Fruit fly (Drosophila melanogaster) whole organism, embryonic: Measurements from ENCODE around the gene Ptpmeg2.

Experiments used
- ATbp ChIP-seq: fragments of 200-800 bp; sonication (Bioruptor generic); optimal IDR thresholded peaks from 2 replicates; lab custom pipeline; 2017; ENCODE audit warnings: missing biosample characterization, mild to moderate bottlenecking, missing genetic modification characterization, missing genetic modification reagents
- Bgb ChIP-seq: fragments of 200-800 bp; sonication (Bioruptor generic); IDR thresholded peaks from 2 replicates; pipeline ENCODE4 v1.3.6; 2022; ENCODE audit warnings: missing biosample characterization, missing genetic modification characterization; ENCODE audit not compliant: partially characterized antibody
- Bteb2 ChIP-seq: fragments of 200-800 bp; sonication (Bioruptor generic); optimal IDR thresholded peaks from 2 replicates; lab custom pipeline; 2016; ENCODE audit warnings: missing biosample characterization, missing genetic modification characterization
- CG1024 ChIP-seq: fragments of 200-800 bp; sonication (Bioruptor generic); IDR thresholded peaks from 2 replicates; pipeline ENCODE4 v1.3.6; 2022; ENCODE audit warnings: missing biosample characterization, missing genetic modification characterization
- CG11504 ChIP-seq: fragments of 200-800 bp; sonication (Bioruptor generic); optimal IDR thresholded peaks from 3 replicates; lab custom pipeline; 2019; ENCODE audit warnings: missing biosample characterization, mild to moderate bottlenecking, missing genetic modification characterization, moderate library complexity
- CG11695 ChIP-seq: fragments of 200-800 bp; sonication (Bioruptor generic); IDR thresholded peaks from 3 replicates; pipeline ENCODE4 v1.3.6; 2022; ENCODE audit warnings: missing biosample characterization, missing genetic modification characterization
- CG12104 ChIP-seq: fragments of 200-800 bp; sonication (Bioruptor generic); optimal IDR thresholded peaks from 3 replicates; lab custom pipeline; 2016; ENCODE audit warnings: missing biosample characterization, missing genetic modification characterization
- CG1233 ChIP-seq: fragments of 200-800 bp; sonication (Bioruptor generic); optimal IDR thresholded peaks from 4 replicates; lab custom pipeline; 2018; ENCODE audit warnings: missing biosample characterization, mild to moderate bottlenecking, missing genetic modification characterization
- CG12769 ChIP-seq: fragments of 200-800 bp; sonication (Bioruptor generic); optimal IDR thresholded peaks from 2 replicates; lab custom pipeline; 2019; ENCODE audit warnings: missing biosample characterization, mild to moderate bottlenecking, missing genetic modification characterization, moderate library complexity
- CG13123 ChIP-seq: fragments of 200-800 bp; sonication (Bioruptor generic); optimal IDR thresholded peaks from 2 replicates; lab custom pipeline; 2016; ENCODE audit warnings: missing biosample characterization, missing genetic modification characterization
- CG13287 ChIP-seq: fragments of 200-800 bp; sonication (Bioruptor generic); IDR thresholded peaks from 2 replicates; pipeline ENCODE4 v1.3.6; 2022; ENCODE audit warnings: missing biosample characterization, missing genetic modification characterization; ENCODE audit not compliant: partially characterized antibody
- CG15479 ChIP-seq: fragments of 200-800 bp; sonication (Bioruptor generic); optimal IDR thresholded peaks from 3 replicates; lab custom pipeline; 2019; ENCODE audit warnings: missing biosample characterization, mild to moderate bottlenecking, missing genetic modification characterization, moderate library complexity
- CG15696 ChIP-seq: fragments of 200-800 bp; sonication (Bioruptor generic); optimal IDR thresholded peaks from 2 replicates; lab custom pipeline; 2019; ENCODE audit warnings: missing biosample characterization, mild to moderate bottlenecking, missing genetic modification characterization, moderate library complexity
- CG17385 ChIP-seq: fragments of 200-800 bp; sonication (Bioruptor generic); optimal IDR thresholded peaks from 3 replicates; lab custom pipeline; 2018; ENCODE audit warnings: missing biosample characterization, mild to moderate bottlenecking, missing genetic modification characterization
- CG18011 ChIP-seq: fragments of 200-800 bp; sonication (Bioruptor generic); optimal IDR thresholded peaks from 2 replicates; lab custom pipeline; 2017; ENCODE audit warnings: missing biosample characterization, missing genetic modification characterization, mild to moderate bottlenecking, moderate library complexity, missing genotype
- CG3407 ChIP-seq: fragments of 200-800 bp; sonication (Bioruptor generic); optimal IDR thresholded peaks from 2 replicates; lab custom pipeline; 2018; ENCODE audit warnings: missing biosample characterization, mild to moderate bottlenecking, missing genetic modification characterization
- CG4360 ChIP-seq: fragments of 200-800 bp; sonication (Bioruptor generic); IDR thresholded peaks from 2 replicates; pipeline ENCODE4 v1.3.6; 2022; ENCODE audit warnings: missing biosample characterization, missing genetic modification characterization
- CG7928 ChIP-seq: fragments of 200-800 bp; sonication (Bioruptor generic); optimal IDR thresholded peaks from 2 replicates; lab custom pipeline; 2017; ENCODE audit warnings: missing biosample characterization, mild to moderate bottlenecking, missing genetic modification characterization
- CG8359 ChIP-seq: fragments of 200-800 bp; sonication (Bioruptor generic); optimal IDR thresholded peaks from 2 replicates; lab custom pipeline; 2017; ENCODE audit warnings: missing biosample characterization, mild to moderate bottlenecking, missing genetic modification characterization, borderline replicate concordance
- Chrac-16 ChIP-seq: fragments of 200-800 bp; sonication (Bioruptor generic); optimal IDR thresholded peaks from 3 replicates; lab custom pipeline; 2016; ENCODE audit warnings: missing biosample characterization, missing genetic modification characterization
- CkIIα-i1 ChIP-seq: fragments of 200-800 bp; sonication (Bioruptor generic); IDR thresholded peaks from 2 replicates; pipeline ENCODE4 v1.3.6; 2022; ENCODE audit warnings: missing biosample characterization, missing genetic modification characterization
- CoRest ChIP-seq: fragments of 200-800 bp; sonication (Bioruptor generic); optimal IDR thresholded peaks from 3 replicates; lab custom pipeline; 2018; ENCODE audit warnings: missing biosample characterization, mild to moderate bottlenecking, missing genetic modification characterization, moderate library complexity
- Doc2 ChIP-seq: fragments of 200-800 bp; sonication (Bioruptor generic); IDR thresholded peaks from 2 replicates; pipeline ENCODE4 v1.3.6; 2022; ENCODE audit warnings: missing biosample characterization, missing genetic modification characterization
- Doc3 ChIP-seq: fragments of 200-800 bp; sonication (Bioruptor generic); IDR thresholded peaks from 3 replicates; pipeline ENCODE4 v1.3.6; 2022; ENCODE audit warnings: missing biosample characterization, missing genetic modification characterization; ENCODE audit not compliant: partially characterized antibody
- Gug ChIP-seq: fragments of 200-800 bp; sonication (Bioruptor generic); IDR thresholded peaks from 4 replicates; pipeline ENCODE4 v1.3.6; 2022; ENCODE audit warnings: missing biosample characterization, missing genetic modification characterization
- H15 ChIP-seq: fragments of 200-800 bp; sonication (Bioruptor generic); IDR thresholded peaks from 3 replicates; pipeline ENCODE4 v1.3.6; 2022; ENCODE audit warnings: missing biosample characterization, missing genetic modification characterization
- HLHmδ ChIP-seq: fragments of 200-800 bp; sonication (Bioruptor generic); optimal IDR thresholded peaks from 2 replicates; lab custom pipeline; 2018; ENCODE audit warnings: missing biosample characterization, mild to moderate bottlenecking, missing genetic modification characterization, moderate library complexity
- Opbp ChIP-seq: fragments of 200-800 bp; sonication (Bioruptor generic); IDR thresholded peaks from 3 replicates; pipeline ENCODE4 v1.3.6; 2022; ENCODE audit warnings: missing biosample characterization, missing genetic modification characterization; ENCODE audit not compliant: partially characterized antibody
- Optix ChIP-seq: fragments of 200-800 bp; sonication (Bioruptor generic); IDR thresholded peaks from 3 replicates; pipeline ENCODE4 v1.3.6; 2022; ENCODE audit warnings: missing biosample characterization, missing genetic modification characterization
- Sox102F ChIP-seq: fragments of 200-800 bp; sonication (Bioruptor generic); optimal IDR thresholded peaks from 2 replicates; lab custom pipeline; 2018; ENCODE audit warnings: missing biosample characterization, mild to moderate bottlenecking, missing genetic modification characterization, moderate library complexity
- ab ChIP-seq: fragments of 200-800 bp; sonication (Bioruptor generic); optimal IDR thresholded peaks from 2 replicates; lab custom pipeline; 2016; ENCODE audit warnings: missing biosample characterization, missing genetic modification characterization
- ash1 ChIP-seq: fragments of 200-800 bp; sonication (Bioruptor generic); optimal IDR thresholded peaks from 2 replicates; lab custom pipeline; 2018; ENCODE audit warnings: missing biosample characterization, mild to moderate bottlenecking, missing genetic modification characterization
- ato ChIP-seq: fragments of 200-800 bp; sonication (Bioruptor generic); IDR thresholded peaks from 2 replicates; pipeline ENCODE4 v1.3.6; 2022; ENCODE audit warnings: missing biosample characterization, missing genetic modification characterization; ENCODE audit not compliant: partially characterized antibody
- az2 ChIP-seq: fragments of 200-800 bp; sonication (Bioruptor generic); optimal IDR thresholded peaks from 3 replicates; lab custom pipeline; 2016; ENCODE audit warnings: missing biosample characterization, missing genetic modification characterization
- bcd ChIP-seq: fragments of 200-800 bp; sonication (Bioruptor generic); optimal IDR thresholded peaks from 2 replicates; lab custom pipeline; 2017; ENCODE audit warnings: missing biosample characterization, mild to moderate bottlenecking, missing genetic modification characterization
- crc ChIP-seq: fragments of 200-800 bp; sonication (Bioruptor generic); optimal IDR thresholded peaks from 2 replicates; lab custom pipeline; 2016; ENCODE audit warnings: missing biosample characterization, missing genetic modification characterization
- dm ChIP-seq: fragments of 200-800 bp; sonication (Bioruptor generic); optimal IDR thresholded peaks from 3 replicates; lab custom pipeline; 2016; ENCODE audit warnings: missing biosample characterization, missing genetic modification characterization
- fd64A ChIP-seq: fragments of 200-800 bp; sonication (Bioruptor generic); optimal IDR thresholded peaks from 3 replicates; lab custom pipeline; 2018; ENCODE audit warnings: missing biosample characterization, mild to moderate bottlenecking, missing genetic modification characterization
- fru ChIP-seq: fragments of >200 bp; optimal IDR thresholded peaks from 2 replicates; lab custom pipeline; 2017
- gem ChIP-seq: fragments of 200-800 bp; sonication (Bioruptor generic); optimal IDR thresholded peaks from 2 replicates; lab custom pipeline; 2019; ENCODE audit warnings: missing biosample characterization, mild to moderate bottlenecking, missing genetic modification characterization, moderate library complexity
- jigr1 ChIP-seq: fragments of 200-800 bp; sonication (Bioruptor generic); IDR thresholded peaks from 3 replicates; pipeline ENCODE4 v1.3.6; 2022; ENCODE audit warnings: missing biosample characterization, missing genetic modification characterization
- nerfin-1 ChIP-seq: fragments of 200-800 bp; sonication (Bioruptor generic); optimal IDR thresholded peaks from 3 replicates; lab custom pipeline; 2019; ENCODE audit warnings: missing biosample characterization, mild to moderate bottlenecking, missing genetic modification characterization, moderate library complexity
- nmo ChIP-seq: fragments of 200-800 bp; sonication (Bioruptor generic); optimal IDR thresholded peaks from 2 replicates; lab custom pipeline; 2018; ENCODE audit warnings: missing biosample characterization, mild to moderate bottlenecking, missing genetic modification characterization, moderate library complexity
- onecut ChIP-seq: fragments of 200-800 bp; sonication (Bioruptor generic); IDR thresholded peaks from 2 replicates; pipeline ENCODE4 v1.3.6; 2022; ENCODE audit warnings: missing biosample characterization, missing genetic modification characterization
- phol ChIP-seq: fragments of 200-800 bp; sonication (Bioruptor generic); optimal IDR thresholded peaks from 3 replicates; lab custom pipeline; 2018; ENCODE audit warnings: missing biosample characterization, mild to moderate bottlenecking, missing genetic modification characterization, moderate library complexity
- sc ChIP-seq, 3 experiments: fragments of >200 bp in 2 of 3; fragments of 200-800 bp in 1 of 3; sonication (Bioruptor generic) in 1 of 3; optimal IDR thresholded peaks; 2 replicates in 2 of 3; 3 replicates in 1 of 3; lab custom pipeline; 2017; ENCODE audit warnings: mild to moderate bottlenecking in 1 of 3, missing biosample characterization in 1 of 3, missing genetic modification characterization in 1 of 3, missing genetic modification reagents in 1 of 3
- seq ChIP-seq: fragments of 200-800 bp; sonication (Bioruptor generic); IDR thresholded peaks from 2 replicates; pipeline ENCODE4 v1.3.6; 2022; ENCODE audit warnings: missing biosample characterization, missing genetic modification characterization
- ssp ChIP-seq: fragments of 200-800 bp; sonication (Bioruptor generic); IDR thresholded peaks from 2 replicates; pipeline ENCODE4 v1.3.6; 2022; ENCODE audit warnings: missing biosample characterization, missing genetic modification characterization
- tll ChIP-seq, 2 experiments: fragments of 200-800 bp in 1 of 2; fragments of >200 bp in 1 of 2; sonication (Bioruptor generic) in 1 of 2; optimal IDR thresholded peaks; 2 replicates each; lab custom pipeline; 2017 to 2019; ENCODE audit warnings: missing biosample characterization in 2 of 2, missing genetic modification characterization in 2 of 2, mild to moderate bottlenecking in 1 of 2, moderate library complexity in 1 of 2
- unpg ChIP-seq: fragments of 200-800 bp; sonication (Bioruptor generic); optimal IDR thresholded peaks from 3 replicates; lab custom pipeline; 2018; ENCODE audit warnings: missing biosample characterization, mild to moderate bottlenecking, missing genetic modification characterization, moderate library complexity

The Ptpmeg2 gene

dm6 chrX:9664426-9664825 lies 5.5 kb upstream of the Ptpmeg2 start (continued):
- TF ChIP-seq CG1024 (peak; percentile 59; the same call in 1 of the 2 replicates), ab (GFP tag; lab: Kevin White, UChicago) (no peak), unpg (GFP tag; lab: Kevin White, UChicago) (peak; percentile 77), HLHmδ (GFP tag; lab: Kevin White, UChicago) (no peak), crc (GFP tag; lab: Kevin White, UChicago) (no peak), CkIIα-i1 (GFP tag; lab: Robert Waterston, UW) (no peak), ash1 (no peak), ato (no peak), Chrac-16 (GFP tag; lab: Kevin White, UChicago) (peak; percentile 41), fru (lab: Kevin White, UChicago) (no peak), Opbp (no peak), CG1233 (peak; percentile 3), Gug (no peak), CG15479 (GFP tag; lab: Kevin White, UChicago) (no peak), CG7928 (GFP tag; lab: Kevin White, UChicago) (no peak), seq (GFP tag; lab: Robert Waterston, UW) (0 out of 2 replicates have a peak, but pooled peaks have one; percentile 29), CG13287 (GFP tag; lab: Robert Waterston, UW) (no peak), CG13123 (GFP tag; lab: Kevin White, UChicago) (no peak), CG12769 (tag; lab: Kevin White, UChicago) (no peak), fd64A (GFP tag; lab: Kevin White, UChicago) (no peak), CG15696 (tag; lab: Kevin White, UChicago) (no peak), dm (GFP tag; lab: Kevin White, UChicago) (peak; percentile 6), CG4360 (GFP tag; lab: Robert Waterston, UW) (no peak), tll (GFP tag; optimal IDR thresholded peaks at IDR 0.05; lab: Kevin White, UChicago) (no peak), az2 (GFP tag; lab: Kevin White, UChicago) (peak; percentile 31), Sox102F (no peak), Bgb (no peak), nmo (GFP tag; lab: Kevin White, UChicago) (no peak), sc (optimal IDR thresholded peaks at IDR 0.05; lab: Kevin White, UChicago) (no peak), sc (GFP tag; optimal IDR thresholded peaks at IDR 0.05; lab: Kevin White, UChicago) (peak; percentile 22), Doc2 (GFP tag; lab: Robert Waterston, UW) (no peak), Bteb2 (GFP tag; lab: Kevin White, UChicago) (no peak), bcd (GFP tag; lab: Kevin White, UChicago) (peak; percentile 13), ATbp (GFP tag; lab: Kevin White, UChicago) (peak; percentile 61), CG11695 (GFP tag; lab: Robert Waterston, UW) (peak; percentile 37; the same call in 1 of the 3 replicates), Doc3 (GFP tag; lab: Robert Waterston, UW) (no peak), CG17385 (GFP tag; lab: Kevin White, UChicago) (peak; percentile 58), CG12104 (GFP tag; lab: Kevin White, UChicago) (no peak), Optix (GFP tag; lab: Robert Waterston, UW) (0 out of 3 replicates have a peak, but pooled peaks have one; percentile 14), gem (tag; lab: Kevin White, UChicago) (peak; percentile 76), CG11504 (tag; lab: Kevin White, UChicago) (no peak), CG18011 (GFP tag; lab: Kevin White, UChicago) (no peak), H15 (GFP tag; lab: Robert Waterston, UW) (0 out of 3 replicates have a peak, but pooled peaks have one; percentile 33), ssp (no peak), CG3407 (GFP tag; lab: Kevin White, UChicago) (peak; percentile 6), nerfin-1 (tag; lab: Kevin White, UChicago) (peak; percentile 13), CG8359 (no peak), jigr1 (no peak), onecut (GFP tag; lab: Robert Waterston, UW) (no peak), phol (tag; lab: Kevin White, UChicago) (peak; percentile 56), CoRest (peak; percentile 50)
